Fruit fly (Drosophila melanogaster): ENCODE data around the gene CG13884.

The CG13884 gene

DNA sequence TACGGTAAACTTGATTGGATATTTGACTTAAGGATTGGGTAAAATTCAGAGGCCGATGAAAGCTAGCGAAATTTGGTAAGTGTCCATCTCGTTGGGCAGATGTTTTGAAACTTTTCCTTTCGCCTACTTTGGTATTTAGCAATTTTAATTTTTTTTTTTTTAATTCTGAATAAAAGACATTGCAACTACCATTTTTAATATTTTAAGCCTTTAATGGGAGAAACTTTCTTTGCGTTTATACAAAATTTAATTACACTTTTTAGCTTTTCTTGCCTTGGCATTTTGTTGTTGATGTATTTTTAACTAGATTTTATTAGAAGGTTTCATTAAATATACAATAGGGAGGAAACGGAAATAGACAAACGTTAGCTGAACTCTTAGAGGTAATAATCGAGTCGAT lies at the start of gene CG13884:
Gene CG13884 (minus strand): TSS at position 101 of the 400 bp plus-strand sequence.
- TF ChIP-seq CG17801 (GFP tag; optimal IDR thresholded peaks at IDR 0.05; ENCODE audit: partially characterized antibody): no peak

- no peak for TF ChIP-seq CG17801 (GFP tag; optimal IDR thresholded peaks at IDR 0.05; ENCODE audit: partially characterized antibody)
These were observed 43.6 kb upstream of the CG13884 start for dm6 chr3L:409791-410190.

DNA sequence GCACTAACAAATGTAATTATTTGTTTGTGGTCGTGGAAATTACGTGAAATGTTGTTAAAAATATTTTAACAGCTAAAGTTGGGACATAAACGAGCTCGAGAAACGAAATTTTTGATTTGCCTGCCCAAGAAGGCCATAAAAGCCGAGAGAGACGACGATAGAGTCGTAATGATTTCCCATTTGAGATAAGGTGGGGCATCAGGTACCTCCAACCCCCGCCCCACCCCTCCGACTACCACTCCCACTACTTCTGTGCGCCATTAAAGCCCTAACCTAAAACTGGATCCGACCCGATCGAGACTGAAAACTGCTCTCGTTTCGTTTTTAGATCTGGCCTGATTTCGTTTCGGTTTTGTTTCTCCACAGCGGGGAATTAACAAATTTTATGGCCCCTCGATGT lies 34.0 kb upstream of the CG13884 start:
- TF ChIP-seq CG17801 (GFP tag; optimal IDR thresholded peaks at IDR 0.05; ENCODE audit: partially characterized antibody): no peak

DNA sequence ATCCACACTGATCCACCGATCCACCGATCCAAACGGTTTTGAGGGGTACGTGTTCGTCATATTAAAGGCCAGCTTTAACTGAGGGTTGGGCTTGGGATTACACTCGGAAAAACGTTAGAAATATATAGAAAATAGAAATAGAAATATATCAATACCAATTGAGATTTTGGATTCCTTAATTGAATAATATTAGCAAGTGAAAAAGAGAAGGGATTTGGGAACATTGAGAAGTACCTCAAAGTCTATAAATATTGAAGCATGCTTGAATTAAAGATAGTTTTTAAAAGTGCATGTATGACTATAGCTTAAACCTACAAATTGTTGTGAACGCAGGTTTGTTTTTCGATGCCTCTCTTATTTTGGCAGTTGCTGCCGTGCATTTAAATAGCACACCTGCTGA lies 29.0 kb upstream of the CG13884 start:
- no peak for TF ChIP-seq CG17801 (GFP tag; optimal IDR thresholded peaks at IDR 0.05; ENCODE audit: partially characterized antibody)

DNA sequence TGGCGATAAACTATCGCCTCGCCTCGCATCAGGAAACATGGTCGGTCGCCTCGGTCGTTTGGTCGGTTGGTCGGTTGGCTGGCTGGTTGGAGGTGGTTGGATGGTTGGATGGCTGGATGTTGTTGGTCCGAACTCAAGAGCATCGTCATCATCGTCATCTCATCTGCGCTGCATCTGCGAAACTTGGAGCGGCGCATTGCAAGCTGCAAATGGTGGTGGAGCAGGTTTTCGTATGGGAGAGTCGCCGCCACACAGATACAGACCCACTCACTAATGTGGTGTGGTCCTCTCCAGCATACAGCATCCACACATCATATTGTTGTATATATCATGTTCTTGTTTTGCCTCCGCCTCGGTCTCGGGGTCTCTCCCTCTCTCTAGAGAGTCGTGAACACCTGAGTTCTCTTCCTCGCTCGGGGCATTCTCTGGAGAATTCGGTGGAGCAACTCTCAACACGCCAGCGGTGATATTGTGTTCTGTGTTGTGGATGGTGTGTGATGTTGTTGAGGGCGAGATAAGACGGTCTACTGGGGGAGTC lies 26.5 kb upstream of the CG13884 start, which contains the start of gene trh:
Gene trh (minus strand): TSS at position 12 of the 538 bp plus-strand sequence.
- no peak for TF ChIP-seq CG17801 (GFP tag; optimal IDR thresholded peaks at IDR 0.05; ENCODE audit: partially characterized antibody)

- no peak for TF ChIP-seq CG17801 (GFP tag; optimal IDR thresholded peaks at IDR 0.05; ENCODE audit: partially characterized antibody)
These were observed 24.0 kb upstream of the CG13884 start for dm6 chr3L:390194-390593.

DNA sequence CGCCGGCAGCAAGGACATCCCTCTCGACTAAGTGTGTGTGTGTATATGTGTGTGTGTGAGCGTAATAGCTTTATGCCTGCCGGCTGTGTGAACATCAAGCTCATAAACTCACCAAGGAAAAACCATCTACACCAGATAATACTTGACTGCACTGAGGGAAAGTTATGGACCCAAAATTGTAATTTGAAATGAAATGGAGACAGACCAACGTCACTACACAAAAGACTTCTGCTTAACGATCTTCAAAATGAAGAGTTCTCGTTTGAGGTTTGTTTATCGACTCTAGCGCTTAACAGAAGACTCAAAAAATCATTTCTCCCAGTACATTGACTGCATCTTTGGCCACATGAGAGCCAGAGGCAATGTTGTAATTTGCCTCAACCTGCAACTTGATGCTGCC lies 21.9 kb upstream of the CG13884 start:
- no peak for TF ChIP-seq CG17801 (GFP tag; optimal IDR thresholded peaks at IDR 0.05; ENCODE audit: partially characterized antibody)

dm6 chr3L:385095-385494 lies 18.9 kb upstream of the CG13884 start:
- TF ChIP-seq CG17801 (GFP tag; optimal IDR thresholded peaks at IDR 0.05; ENCODE audit: partially characterized antibody): no peak

DNA sequence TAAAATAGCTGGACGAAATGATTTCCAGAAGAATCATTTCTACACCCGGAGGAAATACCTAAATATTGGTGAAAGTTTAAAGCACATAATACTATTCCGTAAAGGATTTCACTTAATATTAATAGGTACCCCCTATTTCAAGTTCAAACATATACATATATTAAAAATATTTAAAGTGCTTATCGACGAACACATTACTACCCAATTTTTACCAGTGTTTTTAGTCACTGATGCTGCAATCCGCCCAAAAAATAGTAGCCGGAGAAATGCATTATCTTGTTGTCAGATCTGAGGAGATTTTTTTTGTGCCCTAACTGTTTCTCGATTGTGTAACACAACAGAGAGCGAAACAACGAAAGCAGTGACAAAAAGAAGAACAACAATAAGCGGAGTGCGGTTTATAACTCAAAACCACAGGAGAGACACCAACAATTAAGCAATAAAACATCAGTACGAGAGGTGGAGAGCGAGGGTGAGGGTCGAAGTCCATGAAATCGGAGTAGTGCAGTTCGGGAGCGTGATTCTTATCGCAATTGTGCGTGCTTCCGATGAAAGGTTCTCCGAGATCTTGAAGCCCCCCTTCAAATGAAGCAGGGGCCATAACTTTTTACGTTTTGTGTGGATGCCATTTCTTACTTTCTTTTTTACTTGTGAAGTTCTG lies 14.8 kb upstream of the CG13884 start:
- peak; percentile 66 for TF ChIP-seq CG17801 (GFP tag; optimal IDR thresholded peaks at IDR 0.05; ENCODE audit: partially characterized antibody)

- no peak for TF ChIP-seq CG17801 (GFP tag; optimal IDR thresholded peaks at IDR 0.05; ENCODE audit: partially characterized antibody)
These were observed 12.7 kb upstream of the CG13884 start for dm6 chr3L:378906-379305.

- TF ChIP-seq CG17801 (GFP tag; optimal IDR thresholded peaks at IDR 0.05; ENCODE audit: partially characterized antibody): no peak
These were observed 11.8 kb upstream of the CG13884 start for dm6 chr3L:378072-378423.

- TF ChIP-seq CG17801 (GFP tag; optimal IDR thresholded peaks at IDR 0.05; ENCODE audit: partially characterized antibody): no peak
These were observed 11.2 kb upstream of the CG13884 start for dm6 chr3L:377222-378071.

DNA sequence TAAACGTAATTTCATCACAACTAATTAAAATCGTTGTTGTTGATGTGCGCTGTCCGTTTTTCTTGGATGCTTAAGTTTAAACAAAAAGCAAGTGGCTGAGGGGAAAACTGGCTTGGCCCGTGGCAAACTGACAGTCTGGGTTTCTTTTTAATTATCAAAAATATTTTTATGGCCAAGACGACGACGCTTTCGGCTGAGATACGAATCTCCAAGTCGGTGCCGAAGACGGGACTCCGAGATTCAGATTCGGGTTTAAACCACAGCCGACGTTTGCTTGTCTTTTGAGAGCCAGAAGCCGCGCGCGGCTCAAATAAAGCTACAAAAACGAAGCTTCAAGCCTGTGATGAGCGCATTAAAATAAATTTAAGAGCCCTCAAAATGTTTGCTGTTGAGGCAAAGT lies 9.4 kb upstream of the CG13884 start:
- no peak for TF ChIP-seq CG17801 (GFP tag; optimal IDR thresholded peaks at IDR 0.05; ENCODE audit: partially characterized antibody)

DNA sequence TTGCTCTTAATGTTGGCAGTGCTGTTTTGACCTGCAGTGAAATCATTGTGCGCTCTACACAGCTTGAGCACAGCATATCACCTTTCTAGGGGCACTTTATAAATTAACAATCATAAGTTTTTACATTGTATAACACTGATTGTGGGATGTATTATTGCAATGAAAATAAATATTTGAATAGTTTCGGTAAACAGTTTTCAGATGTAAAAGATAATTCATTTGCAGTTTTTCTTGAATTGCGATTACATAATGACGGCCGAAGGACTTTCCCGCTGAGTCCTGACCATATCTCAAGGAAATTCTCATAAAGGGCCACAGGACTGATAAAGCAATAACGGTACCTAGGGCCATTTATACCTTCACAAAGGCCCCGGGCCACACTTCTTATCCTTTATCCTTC lies 8.3 kb upstream of the CG13884 start:
- no peak for TF ChIP-seq CG17801 (GFP tag; optimal IDR thresholded peaks at IDR 0.05; ENCODE audit: partially characterized antibody)

DNA sequence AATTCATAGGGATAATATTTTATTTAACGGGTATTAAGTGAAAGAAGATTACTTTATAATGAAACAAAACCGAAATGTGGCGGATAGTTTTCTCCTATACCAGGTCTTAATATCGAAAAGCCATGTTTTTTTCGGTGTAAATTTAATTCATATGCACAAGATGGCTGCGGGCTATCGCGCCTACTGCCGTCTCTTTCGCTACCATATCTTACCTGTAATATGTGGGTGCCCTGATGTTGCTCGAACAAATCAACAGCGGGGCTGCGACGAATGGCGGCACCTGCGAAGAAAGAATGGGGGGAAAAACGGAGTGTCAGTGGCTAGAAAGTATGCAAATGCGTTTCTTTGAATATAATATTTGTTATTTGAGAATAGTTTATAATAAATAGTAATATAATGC lies 5.0 kb upstream of the CG13884 start:
- no peak for TF ChIP-seq CG17801 (GFP tag; optimal IDR thresholded peaks at IDR 0.05; ENCODE audit: partially characterized antibody)

DNA sequence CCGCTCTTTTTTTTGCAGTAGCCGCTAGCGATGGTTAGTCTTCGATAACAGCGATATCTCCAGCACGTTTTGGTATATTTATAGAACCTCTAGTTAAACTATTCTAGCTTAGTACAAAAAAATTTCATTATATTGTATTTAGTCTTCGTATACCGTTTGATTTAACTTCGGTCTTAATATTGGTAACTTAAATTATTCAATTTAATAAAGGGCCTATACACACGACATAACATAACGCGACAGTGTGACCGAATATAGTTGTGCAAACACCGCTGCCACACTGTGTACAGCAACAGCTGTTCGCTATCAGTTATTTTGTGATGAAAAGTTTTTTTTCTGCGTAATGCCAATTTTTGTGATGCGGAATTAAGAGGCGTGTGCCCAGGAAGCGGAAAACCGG lies 5.0 kb downstream of the CG13884 start, which contains the start of the genes Cdc5 and CG1233:
Gene Cdc5 (minus strand): TSS at position 183 of the 400 bp plus-strand sequence.
Gene CG1233 (plus strand): TSS at position 272 of the 400 bp plus-strand sequence.
- TF ChIP-seq CG17801 (GFP tag; optimal IDR thresholded peaks at IDR 0.05; ENCODE audit: partially characterized antibody): peak; percentile 76
